Fruit fly (Drosophila melanogaster) whole organism, embryonic: Measurements from ENCODE around the gene CG14125.

ENCODE experiments used
- Awh ChIP-seq: fragments of 200-800 bp; sonication (Bioruptor generic); IDR thresholded peaks from 2 replicates; pipeline ENCODE4, ENCODE4 v1.3.6; 2022; ENCODE audit warnings: missing biosample characterization, missing genetic modification characterization
- CG10147 ChIP-seq: fragments of 200-800 bp; sonication (Bioruptor generic); optimal IDR thresholded peaks from 2 replicates; lab custom pipeline; 2019; ENCODE audit warnings: missing biosample characterization, mild to moderate bottlenecking, missing genetic modification characterization, moderate library complexity
- CG10321 ChIP-seq: fragments of 200-800 bp; sonication (Bioruptor generic); IDR thresholded peaks from 2 replicates; pipeline ENCODE4 v1.3.6; 2022; ENCODE audit warnings: missing biosample characterization, missing genetic modification characterization
- CG10366 ChIP-seq: fragments of 200-800 bp; sonication (Bioruptor generic); IDR thresholded peaks from 2 replicates; pipeline ENCODE4 v1.3.6; 2022; ENCODE audit warnings: missing biosample characterization, missing genetic modification characterization
- CG10543 ChIP-seq: fragments of 200-800 bp; sonication (Bioruptor generic); optimal IDR thresholded peaks from 3 replicates; lab custom pipeline; 2017; ENCODE audit warnings: missing biosample characterization, mild to moderate bottlenecking, missing genetic modification characterization, moderate library complexity
- CG10654 ChIP-seq: fragments of 200-800 bp; sonication (Bioruptor generic); optimal IDR thresholded peaks from 2 replicates; lab custom pipeline; 2016; ENCODE audit warnings: missing biosample characterization, missing genetic modification characterization
- CG11723 ChIP-seq: fragments of 200-800 bp; sonication (Bioruptor generic); optimal IDR thresholded peaks from 2 replicates; lab custom pipeline; 2017; ENCODE audit warnings: missing biosample characterization, mild to moderate bottlenecking, missing genetic modification characterization
- CG12104 ChIP-seq: fragments of 200-800 bp; sonication (Bioruptor generic); optimal IDR thresholded peaks from 3 replicates; lab custom pipeline; 2016; ENCODE audit warnings: missing biosample characterization, missing genetic modification characterization
- CG13894 ChIP-seq: fragments of 200-800 bp; sonication (Bioruptor generic); optimal IDR thresholded peaks from 3 replicates; lab custom pipeline; 2018; ENCODE audit warnings: missing biosample characterization, mild to moderate bottlenecking, missing genetic modification characterization, moderate library complexity
- CG14050 ChIP-seq: fragments of 200-800 bp; sonication (Bioruptor generic); IDR thresholded peaks from 3 replicates; pipeline ENCODE4 v1.3.6; 2022; ENCODE audit warnings: missing biosample characterization, missing genetic modification characterization
- CG14710 ChIP-seq: fragments of 200-800 bp; sonication (Bioruptor generic); optimal IDR thresholded peaks from 3 replicates; lab custom pipeline; 2019; ENCODE audit warnings: missing biosample characterization, mild to moderate bottlenecking, missing genetic modification characterization, moderate library complexity
- CG1603 ChIP-seq: fragments of 200-800 bp; sonication (Bioruptor generic); optimal IDR thresholded peaks from 2 replicates; lab custom pipeline; 2019; ENCODE audit warnings: missing biosample characterization, mild to moderate bottlenecking, missing genetic modification characterization, moderate library complexity
- CG17361 ChIP-seq: fragments of 200-800 bp; sonication (Bioruptor generic); IDR thresholded peaks from 3 replicates; pipeline ENCODE4 v1.3.6; 2022; ENCODE audit warnings: missing biosample characterization, missing genetic modification characterization
- CG17568 ChIP-seq: fragments of 200-800 bp; sonication (Bioruptor generic); optimal IDR thresholded peaks from 2 replicates; lab custom pipeline; 2018; ENCODE audit warnings: missing biosample characterization, mild to moderate bottlenecking, missing genetic modification characterization, moderate library complexity
- CG18476 ChIP-seq: fragments of 200-800 bp; sonication (Bioruptor generic); optimal IDR thresholded peaks from 2 replicates; lab custom pipeline; 2016; ENCODE audit warnings: missing biosample characterization, mild to moderate bottlenecking, missing genetic modification characterization
- CG2889 ChIP-seq: fragments of 200-800 bp; sonication (Bioruptor generic); IDR thresholded peaks from 3 replicates; pipeline ENCODE4 v1.3.6; 2022; ENCODE audit warnings: missing biosample characterization, missing genetic modification characterization
- CG3065 ChIP-seq: fragments of 200-800 bp; sonication (Bioruptor generic); optimal IDR thresholded peaks from 2 replicates; lab custom pipeline; 2016; ENCODE audit warnings: missing biosample characterization, missing genetic modification characterization
- CG3726 ChIP-seq: fragments of 200-800 bp; sonication (Bioruptor generic); IDR thresholded peaks from 3 replicates; pipeline ENCODE4, ENCODE4 v1.3.6; 2022; ENCODE audit warnings: missing biosample characterization, missing genetic modification characterization
- CG4730 ChIP-seq: fragments of 200-800 bp; sonication (Bioruptor generic); IDR thresholded peaks from 2 replicates; pipeline ENCODE4 v1.3.6; 2022; ENCODE audit warnings: missing biosample characterization, missing genetic modification characterization
- CG4854 ChIP-seq: fragments of 200-800 bp; sonication (Bioruptor generic); optimal IDR thresholded peaks from 2 replicates; lab custom pipeline; 2016; ENCODE audit warnings: missing biosample characterization, missing genetic modification characterization, inconsistent platforms
- CG6272 ChIP-seq: fragments of 200-800 bp; sonication (Bioruptor generic); IDR thresholded peaks from 2 replicates; pipeline ENCODE4 v1.3.6; 2022; ENCODE audit warnings: missing biosample characterization, missing genetic modification characterization
- CG6683 ChIP-seq: fragments of 200-800 bp; sonication (Bioruptor generic); optimal IDR thresholded peaks from 2 replicates; lab custom pipeline; 2017; ENCODE audit warnings: missing biosample characterization, mild to moderate bottlenecking, missing genetic modification characterization, missing genetic modification reagents
- CG6854 ChIP-seq: fragments of 200-800 bp; sonication (Bioruptor generic); optimal IDR thresholded peaks from 3 replicates; lab custom pipeline; 2017; ENCODE audit warnings: missing biosample characterization, mild to moderate bottlenecking, missing genetic modification characterization
- CG7839 ChIP-seq: fragments of 200-800 bp; sonication (Bioruptor generic); optimal IDR thresholded peaks from 3 replicates; lab custom pipeline; 2018; ENCODE audit warnings: missing biosample characterization, mild to moderate bottlenecking, missing genetic modification characterization, moderate library complexity
- CG8290 ChIP-seq, 3 experiments: fragments of 200-800 bp; sonication (Bioruptor generic); optimal IDR thresholded peaks; 2 replicates each; lab custom pipeline; 2016 to 2019; ENCODE audit warnings: missing biosample characterization in 3 of 3, missing genetic modification characterization in 3 of 3, mild to moderate bottlenecking in 2 of 3, moderate library complexity in 1 of 3
- CrebB ChIP-seq: fragments of 200-800 bp; sonication (Bioruptor generic); optimal IDR thresholded peaks from 3 replicates; lab custom pipeline; 2018; ENCODE audit warnings: missing biosample characterization, mild to moderate bottlenecking, missing genetic modification characterization
- Fer3 ChIP-seq: fragments of 200-800 bp; sonication (Bioruptor generic); optimal IDR thresholded peaks from 2 replicates; lab custom pipeline; 2018; ENCODE audit warnings: missing biosample characterization, mild to moderate bottlenecking, missing genetic modification characterization, moderate library complexity
- HLH3B ChIP-seq: fragments of 200-800 bp; sonication (Bioruptor generic); IDR thresholded peaks from 2 replicates; pipeline ENCODE4 v1.3.6; 2022; ENCODE audit warnings: missing biosample characterization, missing genetic modification characterization
- HmgD ChIP-seq: fragments of 200-800 bp; sonication (Bioruptor generic); optimal IDR thresholded peaks from 3 replicates; lab custom pipeline; 2016; ENCODE audit warnings: missing biosample characterization, missing genetic modification characterization
- Med ChIP-seq: fragments of 200-800 bp; sonication (Bioruptor generic); peaks from one replicate; lab custom pipeline; 2016; ENCODE audit warnings: missing biosample characterization, missing genetic modification characterization, mild to moderate bottlenecking, inconsistent platforms, moderate library complexity
- Side ChIP-seq: fragments of 200-800 bp; sonication (Bioruptor generic); optimal IDR thresholded peaks from 2 replicates; lab custom pipeline; 2016; ENCODE audit warnings: missing biosample characterization, missing genetic modification characterization
- Sry-β ChIP-seq: fragments of 200-800 bp; sonication (Bioruptor generic); optimal IDR thresholded peaks from 2 replicates; lab custom pipeline; 2018; ENCODE audit warnings: missing biosample characterization, mild to moderate bottlenecking, missing genetic modification characterization, moderate library complexity
- ab ChIP-seq: fragments of 200-800 bp; sonication (Bioruptor generic); optimal IDR thresholded peaks from 2 replicates; lab custom pipeline; 2016; ENCODE audit warnings: missing biosample characterization, missing genetic modification characterization
- bbx ChIP-seq: fragments of 200-800 bp; sonication (Bioruptor generic); IDR thresholded peaks from 2 replicates; pipeline ENCODE4 v1.3.6; 2022; ENCODE audit warnings: missing biosample characterization, missing genetic modification characterization; ENCODE audit not compliant: partially characterized antibody
- bigmax ChIP-seq: fragments of 200-800 bp; sonication (Bioruptor generic); optimal IDR thresholded peaks from 2 replicates; lab custom pipeline; 2018; ENCODE audit warnings: missing biosample characterization, mild to moderate bottlenecking, missing genetic modification characterization
- chm ChIP-seq: fragments of 200-800 bp; sonication (Bioruptor generic); IDR thresholded peaks from 2 replicates; pipeline ENCODE4 v1.3.6; 2022; ENCODE audit warnings: missing biosample characterization, missing genetic modification characterization
- disco-r ChIP-seq: fragments of 200-800 bp; sonication (Bioruptor generic); optimal IDR thresholded peaks from 2 replicates; lab custom pipeline; 2016; ENCODE audit warnings: missing biosample characterization, missing genetic modification characterization
- dmrt11E ChIP-seq: fragments of 200-800 bp; sonication (Bioruptor generic); optimal IDR thresholded peaks from 3 replicates; lab custom pipeline; 2018; ENCODE audit warnings: missing biosample characterization, mild to moderate bottlenecking, missing genetic modification characterization, moderate library complexity
- kah ChIP-seq: fragments of 200-800 bp; sonication (Bioruptor generic); optimal IDR thresholded peaks from 2 replicates; lab custom pipeline; 2018; ENCODE audit warnings: missing biosample characterization, mild to moderate bottlenecking, missing genetic modification characterization
- kni ChIP-seq: fragments of 200-800 bp; sonication (Bioruptor generic); optimal IDR thresholded peaks from 3 replicates; lab custom pipeline; 2017; ENCODE audit warnings: mild to moderate bottlenecking, missing biosample characterization, missing genetic modification reagents, missing genetic modification characterization
- pan ChIP-seq, 4 experiments: fragments of >200 bp in 3 of 4; fragments of 200-800 bp in 1 of 4; sonication (Bioruptor generic) in 1 of 4; optimal IDR thresholded peaks in 3 of 4; IDR thresholded peaks in 1 of 4; 2 replicates each; pipeline versions ENCODE4 v1.3.6 to Lab custom; 2017 to 2022; ENCODE audit warnings: missing biosample characterization in 2 of 4, missing genetic modification characterization in 2 of 4, mixed read lengths in 1 of 4
- sc ChIP-seq, 3 experiments: fragments of >200 bp in 2 of 3; fragments of 200-800 bp in 1 of 3; sonication (Bioruptor generic) in 1 of 3; optimal IDR thresholded peaks; 2 replicates in 2 of 3; 3 replicates in 1 of 3; lab custom pipeline; 2017; ENCODE audit warnings: mild to moderate bottlenecking in 1 of 3, missing biosample characterization in 1 of 3, missing genetic modification characterization in 1 of 3, missing genetic modification reagents in 1 of 3
- slbo ChIP-seq: fragments of 200-800 bp; sonication (Bioruptor generic); IDR thresholded peaks from 2 replicates; pipeline ENCODE4 v1.3.6; 2022; ENCODE audit warnings: missing biosample characterization, missing genetic modification characterization
- sqz ChIP-seq: fragments of 200-800 bp; sonication (Bioruptor generic); optimal IDR thresholded peaks from 3 replicates; lab custom pipeline; 2018; ENCODE audit warnings: missing biosample characterization, mild to moderate bottlenecking, missing genetic modification characterization
- toy ChIP-seq: fragments of 200-800 bp; sonication (Bioruptor generic); IDR thresholded peaks from 2 replicates; pipeline ENCODE4 v1.3.6; 2022; ENCODE audit warnings: missing biosample characterization, missing genetic modification characterization
- zfh2 ChIP-seq: fragments of 200-800 bp; sonication (Bioruptor generic); optimal IDR thresholded peaks from 2 replicates; lab custom pipeline; 2016; ENCODE audit warnings: missing biosample characterization, missing genetic modification characterization

CG14125 gene

DNA sequence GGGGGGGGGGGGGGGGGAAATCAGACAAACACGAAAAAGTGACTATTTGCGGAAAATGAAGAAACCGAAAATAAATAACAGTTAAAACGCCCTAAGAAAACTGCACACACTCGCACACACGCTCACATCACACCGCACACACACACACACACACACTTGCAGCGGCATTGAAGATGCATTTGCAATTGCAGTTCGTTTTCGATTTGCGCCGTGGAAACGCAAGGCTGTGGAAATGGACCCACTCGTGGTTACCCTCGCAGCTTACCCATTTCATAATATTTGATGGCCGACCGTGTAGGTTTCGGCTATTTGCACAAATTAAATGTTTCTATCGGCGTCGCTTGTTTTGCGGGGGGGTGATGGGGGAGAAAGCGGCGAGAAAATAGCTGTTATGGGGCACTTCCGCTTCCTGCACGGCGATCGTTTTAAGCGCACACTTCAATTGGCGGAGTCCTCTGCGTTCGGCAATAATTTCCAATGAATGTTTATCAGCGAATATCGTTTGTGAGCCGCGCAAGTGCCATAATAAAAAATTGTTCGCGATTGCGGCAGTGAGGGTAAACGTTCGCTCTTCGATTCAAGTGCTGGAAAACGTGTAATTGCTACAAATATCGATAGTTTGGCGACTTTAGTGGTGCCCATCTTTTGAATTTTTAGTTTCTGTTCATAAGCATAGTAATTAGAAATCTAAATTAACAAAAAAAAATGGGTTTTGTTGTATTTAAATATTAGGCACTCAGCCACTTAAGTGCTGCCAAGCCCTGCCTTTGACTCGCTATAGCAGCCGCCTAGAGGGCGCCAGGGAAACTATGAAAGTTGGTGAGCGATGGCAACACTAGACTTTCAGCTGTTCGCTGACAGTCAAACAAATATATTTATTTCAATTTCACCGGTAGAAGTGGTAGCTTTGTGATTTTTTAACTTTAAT, 27.9 kb downstream of the CG14125 start, which contains the start of the genes Pop2 and CG6928 (continued):
- TF ChIP-seq CrebB: peak; percentile 40
- peak; percentile 25 for TF ChIP-seq Sry-β (GFP tag; lab: Kevin White, UChicago)
- TF ChIP-seq kni (GFP tag; lab: Kevin White, UChicago): peak; percentile 1
- no peak for TF ChIP-seq sc (optimal IDR thresholded peaks at IDR 0.05; lab: Kevin White, UChicago)
- no peak for TF ChIP-seq sc (GFP tag; optimal IDR thresholded peaks at IDR 0.05; lab: Kevin White, UChicago)
- TF ChIP-seq Med (GFP tag; lab: Kevin White, UChicago): peak; percentile 98
- no peak for TF ChIP-seq CG6854 (GFP tag; lab: Kevin White, UChicago)
- TF ChIP-seq CG10543 (GFP tag; lab: Kevin White, UChicago): peak; percentile 53
- TF ChIP-seq bbx (GFP tag; lab: Robert Waterston, UW): peak; percentile 79
- no peak for TF ChIP-seq CG10321 (GFP tag; lab: Robert Waterston, UW)
- no peak for TF ChIP-seq CG13894 (tag; lab: Kevin White, UChicago)
- peak; percentile 35 for TF ChIP-seq CG1603 (tag; lab: Kevin White, UChicago)
- peak; percentile 74 for TF ChIP-seq CG4854 (GFP tag; lab: Kevin White, UChicago)
- no peak for TF ChIP-seq toy (GFP tag; lab: Robert Waterston, UW)
- TF ChIP-seq CG2889 (GFP tag; lab: Robert Waterston, UW): peak; percentile 43; the same call in 1 of the 3 replicates
- TF ChIP-seq CG14710 (tag; lab: Kevin White, UChicago): peak; percentile 89
- peak; percentile 61 for TF ChIP-seq CG7839 (tag; lab: Kevin White, UChicago)
- TF ChIP-seq pan (optimal IDR thresholded peaks at IDR 0.05; lab: Kevin White, UChicago): no peak
- peak in 1 of 2 experiments; percentile 34 for TF ChIP-seq pan (GFP tag; optimal IDR thresholded peaks at IDR 0.05 in 1 of 2, IDR thresholded peaks at IDR 0.05 in 1 of 2)
- no peak for TF ChIP-seq kah
- peak; percentile 57 for TF ChIP-seq CG10366 (GFP tag; lab: Robert Waterston, UW)
- peak; percentile 60 for TF ChIP-seq Side (GFP tag; lab: Kevin White, UChicago)
- peak; percentile 62 for TF ChIP-seq CG18476 (GFP tag; lab: Kevin White, UChicago)
- TF ChIP-seq ab (GFP tag; lab: Kevin White, UChicago): peak; percentile 57
- TF ChIP-seq Fer3: peak; percentile 22
- TF ChIP-seq CG3726 (GFP tag; lab: Robert Waterston, UW): 0 out of 3 replicates have a peak, but pooled peaks have one; percentile 21
- TF ChIP-seq CG4730: peak; percentile 49; the same call in 1 of the 2 replicates
- TF ChIP-seq CG3065 (GFP tag; lab: Kevin White, UChicago): no peak
- peak; percentile 88 for TF ChIP-seq slbo
- peak; percentile 69 for TF ChIP-seq CG6272 (GFP tag; lab: Robert Waterston, UW)
- TF ChIP-seq disco-r (GFP tag; lab: Kevin White, UChicago): peak; percentile 72
- TF ChIP-seq bigmax (GFP tag; lab: Kevin White, UChicago): no peak
- TF ChIP-seq Awh (GFP tag; lab: Robert Waterston, UW): no peak
- TF ChIP-seq CG10147 (GFP tag; lab: Kevin White, UChicago): no peak
- TF ChIP-seq chm (GFP tag; lab: Robert Waterston, UW): peak; percentile 29; the same call in 1 of the 2 replicates
- TF ChIP-seq zfh2 (GFP tag; lab: Kevin White, UChicago): peak; percentile 87
- peak; percentile 40 for TF ChIP-seq CG11723 (GFP tag; lab: Kevin White, UChicago)
- peak; percentile 45 for TF ChIP-seq dmrt11E (tag; lab: Kevin White, UChicago)
- TF ChIP-seq CG12104 (GFP tag; lab: Kevin White, UChicago): peak; percentile 49
- peak; percentile 70 for TF ChIP-seq HmgD
- TF ChIP-seq CG17361 (GFP tag; lab: Robert Waterston, UW): peak; percentile 67
- TF ChIP-seq CG17568 (GFP tag; lab: Kevin White, UChicago): peak; percentile 39
- TF ChIP-seq HLH3B (GFP tag; lab: Robert Waterston, UW): peak; percentile 79
- no peak for TF ChIP-seq CG6683 (GFP tag; lab: Kevin White, UChicago)
- peak; percentile 74 for TF ChIP-seq CG10654 (GFP tag; lab: Kevin White, UChicago)
- TF ChIP-seq sqz (GFP tag; lab: Kevin White, UChicago): no peak
- peak; percentile 74 for TF ChIP-seq CG8290 (GFP tag; optimal IDR thresholded peaks at IDR 0.05; lab: Kevin White, UChicago)
- TF ChIP-seq CG8290 (tag; optimal IDR thresholded peaks at IDR 0.05; lab: Kevin White, UChicago): no peak
- TF ChIP-seq CG14050 (GFP tag; lab: Robert Waterston, UW): peak; percentile 66; the same call in 2 of the 3 replicates
